Worm (Caenorhabditis elegans): ENCODE results near the gene Y48E1B.3.
A peak's percentile ranks its signal among the peaks of the same experiment; 100 is the strongest.

Y48E1B.3 gene

ce11 chrII:13507535-13507934 lies 60.2 kb downstream of the Y48E1B.3 start, which contains the start of gene nep-17 (continued):
- TF ChIP-seq F37D6.2 (tag; optimal IDR thresholded peaks at IDR 0.05) (no peak), fos-1 (tag; optimal IDR thresholded peaks at IDR 0.05) (no peak), Y5F2A.4 (GFP tag; optimal IDR thresholded peaks at IDR 0.05) (no peak), nhr-28 (tag; optimal IDR thresholded peaks at IDR 0.05) (no peak), daf-19 (GFP tag; conservative IDR thresholded peaks at IDR 0.05) (no peak), pqm-1 (tag; optimal IDR thresholded peaks at IDR 0.05) (peak; percentile 65), skn-1 (tag; optimal IDR thresholded peaks at IDR 0.05) (no peak), saeg-2 (GFP tag; IDR thresholded peaks at IDR 0.05) (no peak), ces-1 (GFP tag; optimal IDR thresholded peaks at IDR 0.05) (no peak), zag-1 (tag; optimal IDR thresholded peaks at IDR 0.05) (no peak), daf-8 (GFP tag; IDR thresholded peaks at IDR 0.05) (no peak), mep-1 (tag; optimal IDR thresholded peaks at IDR 0.05) (no peak), pha-4 (GFP tag; IDR thresholded peaks at IDR 0.05) (no peak), pha-4 (tag; optimal IDR thresholded peaks at IDR 0.05) (no peak)

ce11 chrII:13505977-13506568 lies 61.7 kb downstream of the Y48E1B.3 start:
- no peak for TF ChIP-seq dmd-9 (GFP tag; IDR thresholded peaks at IDR 0.05)
- no peak for TF ChIP-seq aly-2 (tag; optimal IDR thresholded peaks at IDR 0.05)
- TF ChIP-seq pqm-1 (tag; optimal IDR thresholded peaks at IDR 0.05) = peak; percentile 49
- TF ChIP-seq daf-16 (GFP tag; optimal IDR thresholded peaks at IDR 0.05) = no peak
- TF ChIP-seq daf-16 (tag; optimal IDR thresholded peaks at IDR 0.05) = peak; percentile 41
- TF ChIP-seq dmd-6 (GFP tag; IDR thresholded peaks at IDR 0.05) = peak; percentile 16; the same call in 1 of the 2 replicates

- TF ChIP-seq nhr-237 (tag; optimal IDR thresholded peaks at IDR 0.05) = no peak
- TF ChIP-seq unc-62 (GFP tag; optimal IDR thresholded peaks at IDR 0.05 in 1 of 2) = peak in 1 of 2 experiments; percentile 95
- no peak for TF ChIP-seq unc-62 (tag; optimal IDR thresholded peaks at IDR 0.05)
Observed at ce11 chrII:13505386-13505785, 62.4 kb downstream of the Y48E1B.3 start.

- TF ChIP-seq ceh-28 (tag; optimal IDR thresholded peaks at IDR 0.05) = no peak
- no peak for TF ChIP-seq lsy-2 (tag; optimal IDR thresholded peaks at IDR 0.05)
- no peak for TF ChIP-seq cey-2 (tag; optimal IDR thresholded peaks at IDR 0.05; ENCODE audit: borderline replicate concordance, insufficient read depth)
- no peak for TF ChIP-seq ces-1 (GFP tag; optimal IDR thresholded peaks at IDR 0.05)
- no peak for TF ChIP-seq nhr-25 (tag; optimal IDR thresholded peaks at IDR 0.05; ENCODE audit: borderline replicate concordance, insufficient read depth)
- no peak for TF ChIP-seq saeg-2 (GFP tag; IDR thresholded peaks at IDR 0.05)
- TF ChIP-seq nhr-42 (GFP tag; IDR thresholded peaks at IDR 0.05) = no peak
Observed at ce11 chrII:13503653-13504052, 64.1 kb downstream of the Y48E1B.3 start, which contains the start of gene F54F11.1. Gene F54F11.1, plus strand, starts transcription at chrII:13503953.

ce11 chrII:13501575-13501974 lies 66.2 kb downstream of the Y48E1B.3 start, which contains the start of gene F45H10.5:
Gene F45H10.5, plus strand, starts transcription at chrII:13501875.
- TF ChIP-seq saeg-2 (GFP tag; IDR thresholded peaks at IDR 0.05) = no peak
- TF ChIP-seq unc-62 (GFP tag; optimal IDR thresholded peaks at IDR 0.05 in 1 of 2) = peak in 1 of 2 experiments; percentile 5
- no peak for TF ChIP-seq unc-62 (tag; optimal IDR thresholded peaks at IDR 0.05)

ce11 chrII:13500582-13500981 lies 67.2 kb downstream of the Y48E1B.3 start:
- TF ChIP-seq aha-1 (tag) = peak; percentile 76
- TF ChIP-seq ceh-32 (tag; optimal IDR thresholded peaks at IDR 0.05; ENCODE audit: poor library complexity) = no peak
- no peak for TF ChIP-seq tag-97 (GFP tag; IDR thresholded peaks at IDR 0.05)
- no peak for TF ChIP-seq nhr-48 (tag; optimal IDR thresholded peaks at IDR 0.05)
- TF ChIP-seq fos-1 (tag; optimal IDR thresholded peaks at IDR 0.05) = no peak
- TF ChIP-seq ces-1 (GFP tag; optimal IDR thresholded peaks at IDR 0.05) = no peak
- TF ChIP-seq unc-62 (GFP tag; optimal IDR thresholded peaks at IDR 0.05 in 1 of 2) = peak in 1 of 2 experiments; percentile 21
- TF ChIP-seq unc-62 (tag; optimal IDR thresholded peaks at IDR 0.05) = no peak
- no peak for TF ChIP-seq mep-1 (tag; optimal IDR thresholded peaks at IDR 0.05)
- TF ChIP-seq egl-27 (tag; optimal IDR thresholded peaks at IDR 0.05) = no peak
